Fruit fly (Drosophila melanogaster) whole organism, prepupa: Measurements from ENCODE around the gene CG7191.

Source experiments
- CG10631 ChIP-seq: fragments of 200-800 bp; sonication (Bioruptor generic); optimal IDR thresholded peaks from 2 replicates; lab custom pipeline; 2016; ENCODE audit warnings: missing biosample characterization, missing genetic modification characterization
- CG11294 ChIP-seq: fragments of 200-800 bp; sonication (Bioruptor generic); IDR thresholded peaks from 2 replicates; pipeline ENCODE4 v1.3.6; 2022; ENCODE audit warnings: missing biosample characterization, missing genetic modification characterization
- CG11902 ChIP-seq: fragments of 200-800 bp; sonication (Bioruptor generic); optimal IDR thresholded peaks from 3 replicates; lab custom pipeline; 2016; ENCODE audit warnings: missing biosample characterization, missing genetic modification characterization
- CG4318 ChIP-seq: fragments of 200-800 bp; sonication (Bioruptor generic); optimal IDR thresholded peaks from 3 replicates; lab custom pipeline; 2017; ENCODE audit warnings: missing biosample characterization, mild to moderate bottlenecking, missing genetic modification characterization
- CG6276 ChIP-seq: fragments of 200-800 bp; sonication (Bioruptor generic); optimal IDR thresholded peaks from 2 replicates; lab custom pipeline; 2017; ENCODE audit warnings: missing biosample characterization, mild to moderate bottlenecking, missing genetic modification characterization
- CG6792 ChIP-seq: fragments of 200-800 bp; sonication (Bioruptor generic); optimal IDR thresholded peaks from 3 replicates; lab custom pipeline; 2016; ENCODE audit warnings: missing biosample characterization, missing genetic modification characterization
- CG6808 ChIP-seq: fragments of 200-800 bp; sonication (Bioruptor generic); optimal IDR thresholded peaks from 3 replicates; lab custom pipeline; 2017; ENCODE audit warnings: missing biosample characterization, missing genetic modification characterization, mild to moderate bottlenecking, moderate library complexity, missing genetic modification reagents
- CG6854 ChIP-seq: fragments of 200-800 bp; sonication (Bioruptor generic); optimal IDR thresholded peaks from 2 replicates; lab custom pipeline; 2017; ENCODE audit warnings: missing biosample characterization, mild to moderate bottlenecking, missing genetic modification characterization
- CG7368 ChIP-seq: fragments of 200-800 bp; sonication (Bioruptor generic); optimal IDR thresholded peaks from 3 replicates; lab custom pipeline; 2016; ENCODE audit warnings: missing biosample characterization, missing genetic modification characterization
- CG8319 ChIP-seq: fragments of 200-800 bp; sonication (Bioruptor generic); optimal IDR thresholded peaks from 3 replicates; lab custom pipeline; 2016; ENCODE audit warnings: missing biosample characterization, missing genetic modification characterization
- Eip75B ChIP-seq: fragments of 200-800 bp; sonication (Bioruptor generic); optimal IDR thresholded peaks from 3 replicates; lab custom pipeline; 2016; ENCODE audit warnings: missing biosample characterization, missing genetic modification characterization
- Eip93F ChIP-seq: fragments of 200-800 bp; sonication (Bioruptor generic); optimal IDR thresholded peaks from 2 replicates; lab custom pipeline; 2016; ENCODE audit warnings: missing biosample characterization, mild to moderate bottlenecking, missing genetic modification characterization
- Ets21C ChIP-seq: fragments of 200-800 bp; sonication (Bioruptor generic); optimal IDR thresholded peaks from 3 replicates; lab custom pipeline; 2016; ENCODE audit warnings: missing biosample characterization, missing genetic modification characterization
- Ets96B ChIP-seq: fragments of 200-800 bp; optimal IDR thresholded peaks from 2 replicates; lab custom pipeline; 2019; ENCODE audit warnings: missing biosample characterization, mild to moderate bottlenecking, missing genetic modification characterization, moderate library complexity
- Hr38 ChIP-seq: sonication (Bioruptor generic); optimal IDR thresholded peaks from 2 replicates; lab custom pipeline; 2016; ENCODE audit warnings: missing biosample characterization, missing genetic modification characterization
- Lpt ChIP-seq: fragments of 200-800 bp; sonication (Bioruptor generic); optimal IDR thresholded peaks from 3 replicates; lab custom pipeline; 2016; ENCODE audit warnings: missing biosample characterization, missing genetic modification characterization
- OdsH ChIP-seq: fragments of 200-800 bp; sonication (Bioruptor generic); optimal IDR thresholded peaks from 3 replicates; lab custom pipeline; 2016; ENCODE audit warnings: missing biosample characterization, missing genetic modification characterization
- Sox102F ChIP-seq: fragments of 200-800 bp; sonication (Bioruptor generic); optimal IDR thresholded peaks from 2 replicates; lab custom pipeline; 2016; ENCODE audit warnings: missing biosample characterization, mild to moderate bottlenecking, missing genetic modification characterization
- Sox15 ChIP-seq: fragments of 200-800 bp; sonication (Bioruptor generic); optimal IDR thresholded peaks from 3 replicates; lab custom pipeline; 2016; ENCODE audit warnings: missing biosample characterization, missing genetic modification characterization
- achi ChIP-seq: fragments of 200-800 bp; sonication (Bioruptor generic); optimal IDR thresholded peaks from 3 replicates; lab custom pipeline; 2016; ENCODE audit warnings: missing biosample characterization, missing genetic modification characterization
- acj6 ChIP-seq: fragments of 200-800 bp; sonication (Bioruptor generic); optimal IDR thresholded peaks from 3 replicates; lab custom pipeline; 2016; ENCODE audit warnings: missing biosample characterization, missing genetic modification characterization
- cyc ChIP-seq: fragments of 200-800 bp; sonication (Bioruptor generic); optimal IDR thresholded peaks from 3 replicates; lab custom pipeline; 2016; ENCODE audit warnings: missing biosample characterization, missing genetic modification characterization
- dsx ChIP-seq: fragments of 200-800 bp; optimal IDR thresholded peaks from 3 replicates; lab custom pipeline; 2019; ENCODE audit warnings: missing biosample characterization, mild to moderate bottlenecking, missing genetic modification characterization, moderate library complexity; ENCODE audit not compliant: poor library complexity, severe bottlenecking
- eg ChIP-seq: fragments of 200-800 bp; sonication (Bioruptor generic); IDR thresholded peaks from 3 replicates; pipeline ENCODE4 v1.3.6; 2022; ENCODE audit warnings: missing biosample characterization, missing genetic modification characterization
- esn ChIP-seq: fragments of 200-800 bp; sonication (Bioruptor generic); optimal IDR thresholded peaks from 2 replicates; lab custom pipeline; 2016; ENCODE audit warnings: missing biosample characterization, mild to moderate bottlenecking, missing genetic modification characterization, moderate library complexity
- fd85E ChIP-seq: fragments of 200-800 bp; sonication (Bioruptor generic); optimal IDR thresholded peaks from 3 replicates; lab custom pipeline; 2016; ENCODE audit warnings: missing biosample characterization, missing genetic modification characterization
- fkh ChIP-seq: fragments of 200-800 bp; sonication (Bioruptor generic); optimal IDR thresholded peaks from 3 replicates; lab custom pipeline; 2017; ENCODE audit warnings: missing biosample characterization, mild to moderate bottlenecking, missing genetic modification characterization, moderate library complexity
- salr ChIP-seq, 2 experiments: fragments of 200-800 bp; sonication (Bioruptor generic); optimal IDR thresholded peaks; 3 replicates each; lab custom pipeline; 2016 to 2018; ENCODE audit warnings: missing biosample characterization in 2 of 2, missing genetic modification characterization in 2 of 2, mild to moderate bottlenecking in 1 of 2
- spab ChIP-seq: fragments of 200-800 bp; sonication (Bioruptor generic); optimal IDR thresholded peaks from 2 replicates; lab custom pipeline; 2017; ENCODE audit warnings: missing biosample characterization, mild to moderate bottlenecking, missing genetic modification characterization, missing genetic modification reagents
- ss ChIP-seq, 2 experiments: fragments of 200-800 bp; sonication (Bioruptor generic); optimal IDR thresholded peaks; 2 replicates in 1 of 2; 3 replicates in 1 of 2; lab custom pipeline; 2017 to 2018; ENCODE audit warnings: mild to moderate bottlenecking in 2 of 2, missing biosample characterization in 2 of 2, missing genetic modification characterization in 2 of 2, moderate library complexity in 1 of 2
- svp ChIP-seq: fragments of 200-800 bp; sonication (Bioruptor generic); peaks from one replicate; lab custom pipeline; 2016; ENCODE audit warnings: missing biosample characterization, missing genetic modification characterization
- vri ChIP-seq: fragments of 200-800 bp; sonication (Bioruptor generic); optimal IDR thresholded peaks from 3 replicates; lab custom pipeline; 2016; ENCODE audit warnings: missing biosample characterization, mild to moderate bottlenecking, missing genetic modification characterization

CG7191 gene

dm6 chr2L:7782788-7783401 is 15.5 kb downstream of the CG7191 start, which contains the start of gene Brd7-9 (continued):
- peak; percentile 73 for TF ChIP-seq CG7368 (GFP tag; lab: Kevin White, UChicago)
- TF ChIP-seq svp (GFP tag; lab: Kevin White, UChicago): peak; percentile 85
- peak; percentile 73 for TF ChIP-seq CG11294 (GFP tag; lab: Robert Waterston, UW)
- peak; percentile 81 for TF ChIP-seq Sox102F (GFP tag; lab: Kevin White, UChicago)
- TF ChIP-seq achi (GFP tag; lab: Kevin White, UChicago): peak; percentile 75
- peak; percentile 72 for TF ChIP-seq Ets96B (tag; lab: Kevin White, UChicago)
- TF ChIP-seq vri (GFP tag; lab: Kevin White, UChicago): no peak
- peak; percentile 40 for TF ChIP-seq CG11902 (GFP tag; lab: Kevin White, UChicago)
- TF ChIP-seq Sox15 (GFP tag; lab: Kevin White, UChicago): peak; percentile 28
- TF ChIP-seq spab (GFP tag; lab: Kevin White, UChicago): peak; percentile 50
- TF ChIP-seq fd85E: peak; percentile 58
- TF ChIP-seq Ets21C: peak; percentile 31
- TF ChIP-seq Eip93F: peak; percentile 19
- peak; percentile 92 for TF ChIP-seq eg (GFP tag; lab: Robert Waterston, UW)
- peak; percentile 80 for TF ChIP-seq esn

dm6 chr2L:7788952-7789466 is 21.6 kb downstream of the CG7191 start:
- TF ChIP-seq CG6808 (GFP tag; lab: Kevin White, UChicago) (peak; percentile 18), CG8319 (no peak), CG6276 (peak; percentile 57), OdsH (GFP tag; lab: Kevin White, UChicago) (no peak), svp (GFP tag; lab: Kevin White, UChicago) (peak; percentile 19), fkh (GFP tag; lab: Kevin White, UChicago) (peak; percentile 5)

- TF ChIP-seq CG6792 (GFP tag; lab: Kevin White, UChicago) (no peak), Lpt (GFP tag; lab: Kevin White, UChicago) (no peak), CG6854 (GFP tag; lab: Kevin White, UChicago) (no peak), Hr38 (GFP tag; lab: Kevin White, UChicago) (no peak), Ets96B (tag; lab: Kevin White, UChicago) (no peak), cyc (GFP tag; lab: Kevin White, UChicago) (no peak), CG6276 (no peak), CG4318 (GFP tag; lab: Kevin White, UChicago) (no peak), ss (GFP tag; optimal IDR thresholded peaks at IDR 0.05; lab: Kevin White, UChicago) (no peak), acj6 (GFP tag; lab: Kevin White, UChicago) (no peak), vri (GFP tag; lab: Kevin White, UChicago) (no peak), CG11294 (GFP tag; lab: Robert Waterston, UW) (no peak), achi (GFP tag; lab: Kevin White, UChicago) (no peak), dsx (GFP tag; lab: Kevin White, UChicago) (no peak), CG10631 (GFP tag; lab: Kevin White, UChicago) (no peak), CG6808 (GFP tag; lab: Kevin White, UChicago) (no peak), salr (GFP tag; optimal IDR thresholded peaks at IDR 0.05; lab: Kevin White, UChicago) (no peak), CG7368 (GFP tag; lab: Kevin White, UChicago) (no peak), Eip75B (GFP tag; lab: Kevin White, UChicago) (no peak)
- TF ChIP-seq, all 60 proteins: peak for 0
Measured at dm6 chr2L:7790081-7790447, 22.6 kb downstream of the CG7191 start.
